Worm (Caenorhabditis elegans) whole organism, L2 larva: ENCODE measurements around the gene T28D6.5.
A peak's percentile ranks its signal among the peaks of the same experiment; 100 is the strongest.

Experiments used
- aly-2 ChIP-seq: fragments of 150-350 bp; optimal IDR thresholded peaks from 2 replicates; lab custom pipeline; 2014; ENCODE audit warnings: missing biosample characterization, missing genetic modification characterization
- ama-1 ChIP-seq: fragments of 150-350 bp; optimal IDR thresholded peaks from 2 replicates; lab custom pipeline; 2018; ENCODE audit warnings: inconsistent platforms
- crh-2 ChIP-seq: sonication (generic microtip); optimal IDR thresholded peaks from 2 replicates; lab custom pipeline; 2017; ENCODE audit warnings: missing biosample characterization, missing genetic modification characterization
- egl-27 ChIP-seq: sonication (generic microtip); optimal IDR thresholded peaks from 3 replicates; lab custom pipeline; 2017; ENCODE audit warnings: missing biosample characterization, missing genetic modification reagents, missing genetic modification characterization
- elt-3 ChIP-seq: sonication (generic microtip); optimal IDR thresholded peaks from 2 replicates; lab custom pipeline; 2017; ENCODE audit warnings: missing biosample characterization, missing genetic modification characterization
- fos-1 ChIP-seq: fragments of 150-350 bp; optimal IDR thresholded peaks from 2 replicates; lab custom pipeline; 2014; ENCODE audit warnings: missing biosample characterization, missing genetic modification characterization
- lin-13 ChIP-seq: fragments of 150-350 bp; optimal IDR thresholded peaks from 2 replicates; lab custom pipeline; 2014; ENCODE audit warnings: missing biosample characterization, missing genetic modification reagents, missing genetic modification characterization
- lin-39 ChIP-seq: fragments of 150-350 bp; optimal IDR thresholded peaks from 2 replicates; lab custom pipeline; 2014; ENCODE audit warnings: missing biosample characterization, missing genetic modification reagents, missing genetic modification characterization
- nhr-12 ChIP-seq: fragments of 150-350 bp; optimal IDR thresholded peaks from 2 replicates; lab custom pipeline; 2014; ENCODE audit warnings: missing biosample characterization, missing genetic modification characterization
- nhr-77 ChIP-seq: fragments of 150-350 bp; optimal IDR thresholded peaks from 2 replicates; lab custom pipeline; 2014; ENCODE audit warnings: missing biosample characterization, missing genetic modification characterization
- peb-1 ChIP-seq: fragments of 150-350 bp; optimal IDR thresholded peaks from 2 replicates; lab custom pipeline; 2014; ENCODE audit warnings: missing biosample characterization, missing genetic modification characterization
- skn-1 ChIP-seq: sonication (generic microtip); optimal IDR thresholded peaks from 2 replicates; lab custom pipeline; 2017; ENCODE audit warnings: missing biosample characterization, missing genetic modification characterization
- unc-39 ChIP-seq: fragments of 150-350 bp; optimal IDR thresholded peaks from 2 replicates; lab custom pipeline; 2014; ENCODE audit warnings: missing biosample characterization, missing genetic modification characterization

ce11 chrIII:11380555-11380954, 47.1 kb downstream of the T28D6.5 start:
- TF ChIP-seq ama-1 (lab: Kevin White, UChicago) (no peak), lin-13 (peak; percentile 8), egl-27 (tag; lab: Kevin White, UChicago) (no peak), peb-1 (tag; lab: Kevin White, UChicago) (no peak), lin-39 (tag; lab: Kevin White, UChicago) (no peak), nhr-77 (tag; lab: Kevin White, UChicago) (no peak), aly-2 (tag; lab: Kevin White, UChicago) (no peak), fos-1 (tag; lab: Kevin White, UChicago) (peak; percentile 49), unc-39 (tag; lab: Kevin White, UChicago) (no peak), nhr-12 (no peak), crh-2 (peak; percentile 18), elt-3 (tag; lab: Kevin White, UChicago) (no peak), skn-1 (no peak)
